Worm (Caenorhabditis elegans): ENCODE measurements around the gene Y38H6C.25.

Gene Y38H6C.25

ce11 chrV:20486549-20486948, 32.5 kb upstream of the Y38H6C.25 start:
- TF ChIP-seq ets-7 (tag; optimal IDR thresholded peaks at IDR 0.05), result no peak
- TF ChIP-seq hnd-1 (tag; optimal IDR thresholded peaks at IDR 0.05), result no peak
- no peak for TF ChIP-seq flt-1 (GFP tag; IDR thresholded peaks at IDR 0.05)
- TF ChIP-seq B0310.2 (tag; optimal IDR thresholded peaks at IDR 0.05), result no peak

DNA sequence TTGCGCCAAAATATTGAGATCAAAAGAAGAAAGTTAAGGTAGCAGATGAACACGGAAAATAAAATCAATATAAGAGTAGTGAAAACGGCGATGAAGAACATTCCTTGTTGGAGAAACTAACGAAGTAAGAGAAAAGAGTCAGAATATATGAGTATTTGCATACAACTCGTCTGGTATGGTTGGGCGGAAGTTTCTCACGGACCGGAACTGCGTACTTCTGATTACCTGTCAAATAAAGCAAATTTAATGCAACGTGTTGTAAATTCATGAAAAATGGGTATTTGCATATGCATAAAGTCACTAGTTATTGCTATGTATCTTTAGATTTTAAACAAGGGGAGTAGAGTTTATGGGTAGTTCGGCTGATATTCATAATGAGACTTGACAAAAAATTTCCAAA, 29.9 kb upstream of the Y38H6C.25 start, which contains the start of gene srbc-78:
srbc-78 (minus strand) TSS at position 101 of the 400 bp plus-strand sequence.
- no peak for TF ChIP-seq scrt-1 (GFP tag; IDR thresholded peaks at IDR 0.05)
- TF ChIP-seq tbx-11 (GFP tag; IDR thresholded peaks at IDR 0.05), result no peak
- TF ChIP-seq ceh-36 (tag; optimal IDR thresholded peaks at IDR 0.05), result no peak
- no peak for TF ChIP-seq hmbx-1 (tag; optimal IDR thresholded peaks at IDR 0.05)
- TF ChIP-seq tbx-37 (GFP tag; conservative IDR thresholded peaks at IDR 0.05), result no peak

- TF ChIP-seq flt-1 (GFP tag; IDR thresholded peaks at IDR 0.05), result no peak
- no peak for TF ChIP-seq tbx-37 (GFP tag; conservative IDR thresholded peaks at IDR 0.05)
- TF ChIP-seq B0310.2 (tag; optimal IDR thresholded peaks at IDR 0.05), result no peak
- TF ChIP-seq ceh-36 (tag; optimal IDR thresholded peaks at IDR 0.05), result no peak
- no peak for TF ChIP-seq sea-1 (GFP tag; conservative IDR thresholded peaks at IDR 0.05)
- no peak for TF ChIP-seq ets-7 (tag; optimal IDR thresholded peaks at IDR 0.05)
- TF ChIP-seq F13C5.2 (tag; optimal IDR thresholded peaks at IDR 0.05), result no peak
- no peak for TF ChIP-seq pes-1 (GFP tag; IDR thresholded peaks at IDR 0.05)
- no peak for TF ChIP-seq ama-1 (optimal IDR thresholded peaks at IDR 0.05)
- TF ChIP-seq aly-1 (tag; optimal IDR thresholded peaks at IDR 0.05), result no peak
- no peak for TF ChIP-seq hnd-1 (tag; optimal IDR thresholded peaks at IDR 0.05)
- TF ChIP-seq hmbx-1 (tag; optimal IDR thresholded peaks at IDR 0.05), result no peak
- no peak for TF ChIP-seq tbx-11 (GFP tag; IDR thresholded peaks at IDR 0.05)
- TF ChIP-seq tra-4 (tag; optimal IDR thresholded peaks at IDR 0.05), result no peak
- no peak for TF ChIP-seq scrt-1 (GFP tag; IDR thresholded peaks at IDR 0.05)
- no peak for TF ChIP-seq ceh-13 (GFP tag; optimal IDR thresholded peaks at IDR 0.05)
- TF ChIP-seq hmg-4 (GFP tag; optimal IDR thresholded peaks at IDR 0.05), result no peak
Observed at ce11 chrV:20492385-20492784, 26.6 kb upstream of the Y38H6C.25 start, which contains the start of gene srbc-79. TSS of gene srbc-79 (minus strand) at chrV:20492485.

ce11 chrV:20493271-20494231, 25.5 kb upstream of the Y38H6C.25 start, which contains the start of gene B0250.5:
TSS of gene B0250.5 (plus strand) at chrV:20493924.
- TF ChIP-seq pes-1 (GFP tag; IDR thresholded peaks at IDR 0.05) (no peak), tra-4 (tag; optimal IDR thresholded peaks at IDR 0.05) (no peak), F13C5.2 (tag; optimal IDR thresholded peaks at IDR 0.05) (peak; percentile 41)

DNA sequence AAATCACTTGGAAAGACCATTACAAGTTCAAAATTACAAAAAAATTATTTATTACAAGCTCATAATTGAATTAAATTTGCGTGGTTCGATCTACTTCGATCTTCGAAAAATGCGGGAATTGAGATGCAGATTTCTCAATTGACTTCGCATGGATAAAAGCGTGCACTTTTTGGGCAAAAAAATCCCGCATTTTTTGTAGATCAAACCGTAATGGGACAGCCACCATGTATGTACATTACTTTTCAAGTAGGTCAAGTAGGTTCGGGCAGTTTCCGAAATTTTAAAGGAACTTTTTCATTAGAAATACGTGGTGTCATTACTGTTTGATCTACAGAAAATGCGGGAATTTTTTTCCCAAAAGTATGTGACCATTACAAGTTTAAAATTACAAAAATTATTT, 21.5 kb upstream of the Y38H6C.25 start:
- TF ChIP-seq scrt-1 (GFP tag; IDR thresholded peaks at IDR 0.05) (no peak), flt-1 (GFP tag; IDR thresholded peaks at IDR 0.05) (no peak), hnd-1 (tag; optimal IDR thresholded peaks at IDR 0.05) (no peak), hmg-4 (GFP tag; optimal IDR thresholded peaks at IDR 0.05) (no peak)

- TF ChIP-seq ama-1 (optimal IDR thresholded peaks at IDR 0.05), result no peak
- no peak for TF ChIP-seq ceh-13 (GFP tag; optimal IDR thresholded peaks at IDR 0.05)
- TF ChIP-seq hnd-1 (tag; optimal IDR thresholded peaks at IDR 0.05), result no peak
- no peak for TF ChIP-seq pes-1 (GFP tag; IDR thresholded peaks at IDR 0.05)
- no peak for TF ChIP-seq B0310.2 (tag; optimal IDR thresholded peaks at IDR 0.05)
- TF ChIP-seq ceh-36 (tag; optimal IDR thresholded peaks at IDR 0.05), result no peak
- TF ChIP-seq tbx-37 (GFP tag; conservative IDR thresholded peaks at IDR 0.05), result no peak
- TF ChIP-seq tbx-11 (GFP tag; IDR thresholded peaks at IDR 0.05), result no peak
- no peak for TF ChIP-seq tra-4 (tag; optimal IDR thresholded peaks at IDR 0.05)
- no peak for TF ChIP-seq hmg-4 (GFP tag; optimal IDR thresholded peaks at IDR 0.05)
- TF ChIP-seq ets-7 (tag; optimal IDR thresholded peaks at IDR 0.05), result no peak
- TF ChIP-seq F13C5.2 (tag; optimal IDR thresholded peaks at IDR 0.05), result no peak
- TF ChIP-seq flt-1 (GFP tag; IDR thresholded peaks at IDR 0.05), result no peak
- TF ChIP-seq hmbx-1 (tag; optimal IDR thresholded peaks at IDR 0.05), result no peak
Observed at ce11 chrV:20498980-20499379, 20.0 kb upstream of the Y38H6C.25 start, which contains the start of gene dct-16. TSS of gene dct-16 (minus strand) at chrV:20499057.

DNA sequence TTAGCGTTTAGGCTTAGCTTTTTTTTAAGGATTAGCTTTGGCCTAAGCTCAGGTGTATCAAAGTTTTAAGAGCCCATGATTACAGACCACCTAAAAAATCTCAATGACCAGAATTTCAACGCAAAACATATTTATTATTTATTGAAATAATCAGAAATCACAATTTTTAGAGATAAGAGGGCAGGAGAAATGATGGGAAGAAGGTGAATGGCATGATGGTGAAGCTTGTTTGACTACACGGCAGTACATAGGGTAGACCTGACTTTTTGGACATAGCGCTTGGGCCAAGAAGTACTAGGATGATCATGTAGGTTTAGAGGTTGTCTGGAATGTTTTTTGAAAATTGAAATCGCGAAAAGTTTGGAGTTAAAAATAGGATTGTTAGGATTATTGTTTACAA, 19.4 kb upstream of the Y38H6C.25 start:
- no peak for TF ChIP-seq flt-1 (GFP tag; IDR thresholded peaks at IDR 0.05)
- no peak for TF ChIP-seq hmbx-1 (tag; optimal IDR thresholded peaks at IDR 0.05)
- TF ChIP-seq pes-1 (GFP tag; IDR thresholded peaks at IDR 0.05), result no peak
- no peak for TF ChIP-seq tra-4 (tag; optimal IDR thresholded peaks at IDR 0.05)
- no peak for TF ChIP-seq F13C5.2 (tag; optimal IDR thresholded peaks at IDR 0.05)
- TF ChIP-seq hnd-1 (tag; optimal IDR thresholded peaks at IDR 0.05), result no peak
- TF ChIP-seq hmg-4 (GFP tag; optimal IDR thresholded peaks at IDR 0.05), result no peak
- no peak for TF ChIP-seq aly-1 (tag; optimal IDR thresholded peaks at IDR 0.05)
- TF ChIP-seq ets-7 (tag; optimal IDR thresholded peaks at IDR 0.05), result no peak
- no peak for TF ChIP-seq sea-1 (GFP tag; conservative IDR thresholded peaks at IDR 0.05)
- TF ChIP-seq tbx-37 (GFP tag; conservative IDR thresholded peaks at IDR 0.05), result no peak
- no peak for TF ChIP-seq ceh-13 (GFP tag; optimal IDR thresholded peaks at IDR 0.05)
- TF ChIP-seq ama-1 (optimal IDR thresholded peaks at IDR 0.05), result no peak
- TF ChIP-seq ceh-36 (tag; optimal IDR thresholded peaks at IDR 0.05), result no peak
- no peak for TF ChIP-seq B0310.2 (tag; optimal IDR thresholded peaks at IDR 0.05)
- TF ChIP-seq tbx-11 (GFP tag; IDR thresholded peaks at IDR 0.05), result no peak

DNA sequence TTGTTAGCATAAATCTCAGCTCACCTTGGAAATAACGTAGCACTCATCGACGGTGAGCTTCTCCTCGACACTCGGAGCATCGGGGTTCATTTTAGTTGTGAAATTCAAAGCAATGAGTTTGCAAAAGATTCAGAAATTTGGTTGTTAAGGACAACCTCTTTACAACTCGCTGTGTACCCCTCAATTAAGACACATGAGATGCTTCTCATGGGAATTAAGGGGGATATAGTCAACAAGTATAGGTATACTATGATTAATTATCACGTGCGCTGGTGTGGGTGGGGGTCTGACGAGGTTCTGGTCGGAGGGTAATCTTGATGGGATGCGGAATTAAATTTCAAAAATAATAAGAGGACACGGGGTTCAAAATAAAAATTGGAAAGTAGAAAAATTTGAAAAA, 18.6 kb upstream of the Y38H6C.25 start, which contains the start of gene dct-14:
dct-14 (minus strand) TSS at position 101 of the 400 bp plus-strand sequence.
- TF ChIP-seq B0310.2 (tag; optimal IDR thresholded peaks at IDR 0.05), result no peak
- TF ChIP-seq F13C5.2 (tag; optimal IDR thresholded peaks at IDR 0.05), result no peak
- no peak for TF ChIP-seq flt-1 (GFP tag; IDR thresholded peaks at IDR 0.05)
- no peak for TF ChIP-seq ceh-13 (GFP tag; optimal IDR thresholded peaks at IDR 0.05)
- TF ChIP-seq tra-4 (tag; optimal IDR thresholded peaks at IDR 0.05), result no peak
- no peak for TF ChIP-seq pes-1 (GFP tag; IDR thresholded peaks at IDR 0.05)
- no peak for TF ChIP-seq sea-1 (GFP tag; conservative IDR thresholded peaks at IDR 0.05)
- no peak for TF ChIP-seq tbx-11 (GFP tag; IDR thresholded peaks at IDR 0.05)
- no peak for TF ChIP-seq hmbx-1 (tag; optimal IDR thresholded peaks at IDR 0.05)
- TF ChIP-seq aly-1 (tag; optimal IDR thresholded peaks at IDR 0.05), result no peak
- no peak for TF ChIP-seq ets-7 (tag; optimal IDR thresholded peaks at IDR 0.05)
- no peak for TF ChIP-seq hmg-4 (GFP tag; optimal IDR thresholded peaks at IDR 0.05)
- TF ChIP-seq tbx-37 (GFP tag; conservative IDR thresholded peaks at IDR 0.05), result no peak
- TF ChIP-seq ama-1 (optimal IDR thresholded peaks at IDR 0.05), result no peak
- TF ChIP-seq ceh-36 (tag; optimal IDR thresholded peaks at IDR 0.05), result no peak
- no peak for TF ChIP-seq scrt-1 (GFP tag; IDR thresholded peaks at IDR 0.05)
- no peak for TF ChIP-seq hnd-1 (tag; optimal IDR thresholded peaks at IDR 0.05)
